Fruit fly (Drosophila melanogaster) whole organism, embryonic: Measurements from ENCODE around the gene Cerk.
A peak's percentile ranks its signal among the peaks of the same experiment; 100 is the strongest.

Experiments
- CG12071 ChIP-seq: fragments of 200-800 bp; sonication (Bioruptor generic); optimal IDR thresholded peaks from 3 replicates; lab custom pipeline; 2018; ENCODE audit warnings: missing biosample characterization, mild to moderate bottlenecking, missing genetic modification characterization
- CG13296 ChIP-seq: fragments of 200-800 bp; sonication (Bioruptor generic); optimal IDR thresholded peaks from 3 replicates; lab custom pipeline; 2018; ENCODE audit warnings: missing biosample characterization, mild to moderate bottlenecking, missing genetic modification characterization
- CG14014 ChIP-seq: fragments of 200-800 bp; sonication (Bioruptor generic); IDR thresholded peaks from 2 replicates; pipeline ENCODE4 v1.3.6; 2022; ENCODE audit warnings: missing biosample characterization, missing genetic modification characterization
- CG14860 ChIP-seq: fragments of 200-800 bp; sonication (Bioruptor generic); IDR thresholded peaks from 3 replicates; pipeline ENCODE4 v1.3.6; 2022; ENCODE audit warnings: missing biosample characterization, missing genetic modification characterization; ENCODE audit not compliant: partially characterized antibody
- CG15073 ChIP-seq: fragments of 200-800 bp; sonication (Bioruptor generic); optimal IDR thresholded peaks from 2 replicates; lab custom pipeline; 2016; ENCODE audit warnings: missing biosample characterization, missing genetic modification characterization
- CG15514 ChIP-seq: fragments of 200-800 bp; sonication (Bioruptor generic); optimal IDR thresholded peaks from 3 replicates; lab custom pipeline; 2017; ENCODE audit warnings: missing biosample characterization, missing genetic modification characterization, mild to moderate bottlenecking, moderate library complexity, missing genetic modification reagents
- CG1603 ChIP-seq: fragments of 200-800 bp; sonication (Bioruptor generic); optimal IDR thresholded peaks from 2 replicates; lab custom pipeline; 2019; ENCODE audit warnings: missing biosample characterization, mild to moderate bottlenecking, missing genetic modification characterization, moderate library complexity
- CG18619 ChIP-seq: fragments of 200-800 bp; sonication (Bioruptor generic); optimal IDR thresholded peaks from 3 replicates; lab custom pipeline; 2017; ENCODE audit warnings: missing biosample characterization, mild to moderate bottlenecking, missing genetic modification characterization
- CG2120 ChIP-seq: fragments of 200-800 bp; sonication (Bioruptor generic); optimal IDR thresholded peaks from 3 replicates; lab custom pipeline; 2016; ENCODE audit warnings: missing biosample characterization, missing genetic modification characterization
- CG2678 ChIP-seq: fragments of 200-800 bp; sonication (Bioruptor generic); optimal IDR thresholded peaks from 3 replicates; lab custom pipeline; 2019; ENCODE audit warnings: missing biosample characterization, mild to moderate bottlenecking, missing genetic modification characterization, moderate library complexity
- CG32767 ChIP-seq: fragments of 200-800 bp; sonication (Bioruptor generic); IDR thresholded peaks from 2 replicates; pipeline ENCODE4 v1.3.6; 2022; ENCODE audit warnings: missing biosample characterization, missing genetic modification characterization
- CG4617 ChIP-seq: fragments of 200-800 bp; sonication (Bioruptor generic); optimal IDR thresholded peaks from 3 replicates; lab custom pipeline; 2016; ENCODE audit warnings: missing biosample characterization, missing genetic modification characterization, borderline replicate concordance
- CG6683 ChIP-seq: fragments of 200-800 bp; sonication (Bioruptor generic); optimal IDR thresholded peaks from 2 replicates; lab custom pipeline; 2017; ENCODE audit warnings: missing biosample characterization, mild to moderate bottlenecking, missing genetic modification characterization, missing genetic modification reagents
- CG6791 ChIP-seq: fragments of 200-800 bp; sonication (Bioruptor generic); IDR thresholded peaks from 3 replicates; pipeline ENCODE4 v1.3.6; 2022; ENCODE audit warnings: missing biosample characterization, missing genetic modification characterization; ENCODE audit not compliant: partially characterized antibody
- CG7556 ChIP-seq: fragments of 200-800 bp; sonication (Bioruptor generic); optimal IDR thresholded peaks from 2 replicates; lab custom pipeline; 2017; ENCODE audit warnings: missing biosample characterization, mild to moderate bottlenecking, missing genetic modification characterization
- CG7745 ChIP-seq: fragments of 200-800 bp; sonication (Bioruptor generic); optimal IDR thresholded peaks from 2 replicates; lab custom pipeline; 2018; ENCODE audit warnings: missing biosample characterization, mild to moderate bottlenecking, missing genetic modification characterization, moderate library complexity
- CG8944 ChIP-seq: fragments of 200-800 bp; sonication (Bioruptor generic); optimal IDR thresholded peaks from 3 replicates; lab custom pipeline; 2016; ENCODE audit warnings: missing biosample characterization, missing genetic modification characterization
- CG9215 ChIP-seq: fragments of 200-800 bp; sonication (Bioruptor generic); IDR thresholded peaks from 2 replicates; pipeline ENCODE4 v1.3.6; 2022; ENCODE audit warnings: missing biosample characterization, missing genetic modification characterization
- CoRest ChIP-seq: fragments of 200-800 bp; sonication (Bioruptor generic); optimal IDR thresholded peaks from 3 replicates; lab custom pipeline; 2018; ENCODE audit warnings: missing biosample characterization, mild to moderate bottlenecking, missing genetic modification characterization, moderate library complexity
- Dbx ChIP-seq: fragments of 200-800 bp; sonication (Bioruptor generic); IDR thresholded peaks from 3 replicates; pipeline ENCODE4 v1.3.6; 2022; ENCODE audit warnings: missing biosample characterization, missing genetic modification characterization
- Dip2 ChIP-seq: fragments of 200-800 bp; sonication (Bioruptor generic); IDR thresholded peaks from 2 replicates; pipeline ENCODE4 v1.3.6; 2022; ENCODE audit warnings: missing biosample characterization, missing genetic modification characterization
- Dp ChIP-seq: fragments of 200-800 bp; sonication (Bioruptor generic); optimal IDR thresholded peaks from 2 replicates; lab custom pipeline; 2018; ENCODE audit warnings: missing biosample characterization, mild to moderate bottlenecking, missing genetic modification characterization, moderate library complexity
- ERR ChIP-seq: fragments of 200-800 bp; sonication (Bioruptor generic); optimal IDR thresholded peaks from 2 replicates; lab custom pipeline; 2016; ENCODE audit warnings: missing biosample characterization, missing genetic modification characterization
- HLH54F ChIP-seq: fragments of 200-800 bp; sonication (Bioruptor generic); optimal IDR thresholded peaks from 3 replicates; lab custom pipeline; 2016; ENCODE audit warnings: missing biosample characterization, missing genetic modification characterization
- Lim3 ChIP-seq: fragments of 200-800 bp; sonication (Bioruptor generic); IDR thresholded peaks from 2 replicates; pipeline ENCODE4 v1.3.6; 2022; ENCODE audit warnings: missing biosample characterization, missing genetic modification characterization
- MBD-R2 ChIP-seq: fragments of 200-800 bp; sonication (Bioruptor generic); IDR thresholded peaks from 2 replicates; pipeline ENCODE4 v1.3.6; 2022; ENCODE audit warnings: missing biosample characterization, missing genetic modification characterization
- MESR4 ChIP-seq: fragments of 200-800 bp; sonication (Bioruptor generic); optimal IDR thresholded peaks from 2 replicates; lab custom pipeline; 2018; ENCODE audit warnings: missing biosample characterization, mild to moderate bottlenecking, missing genetic modification characterization, moderate library complexity
- MTF-1 ChIP-seq: fragments of 200-800 bp; sonication (Bioruptor generic); optimal IDR thresholded peaks from 2 replicates; lab custom pipeline; 2018; ENCODE audit warnings: missing biosample characterization, mild to moderate bottlenecking, missing genetic modification characterization, borderline replicate concordance
- Med ChIP-seq: fragments of 200-800 bp; sonication (Bioruptor generic); peaks from one replicate; lab custom pipeline; 2016; ENCODE audit warnings: missing biosample characterization, missing genetic modification characterization, mild to moderate bottlenecking, inconsistent platforms, moderate library complexity
- Rx ChIP-seq: fragments of 200-800 bp; sonication (Bioruptor generic); IDR thresholded peaks from 2 replicates; pipeline ENCODE4 v1.3.6; 2022; ENCODE audit warnings: missing biosample characterization, missing genetic modification characterization
- Sin3A ChIP-seq: fragments of >200 bp; optimal IDR thresholded peaks from 2 replicates; lab custom pipeline; 2018
- Vsx1 ChIP-seq: fragments of 200-800 bp; sonication (Bioruptor generic); optimal IDR thresholded peaks from 2 replicates; lab custom pipeline; 2017; ENCODE audit warnings: missing biosample characterization, mild to moderate bottlenecking, missing genetic modification characterization, missing genetic modification reagents
- ap ChIP-seq: fragments of 200-800 bp; sonication (Bioruptor generic); IDR thresholded peaks from 2 replicates; pipeline ENCODE4 v1.3.6; 2022; ENCODE audit warnings: missing biosample characterization, missing genetic modification characterization
- caup ChIP-seq: fragments of 200-800 bp; sonication (Bioruptor generic); optimal IDR thresholded peaks from 3 replicates; lab custom pipeline; 2017; ENCODE audit warnings: missing biosample characterization, mild to moderate bottlenecking, missing genetic modification characterization, moderate library complexity; ENCODE audit not compliant: severe bottlenecking
- chif ChIP-seq, 2 experiments: fragments of 200-800 bp; sonication (Bioruptor generic); optimal IDR thresholded peaks; 3 replicates each; lab custom pipeline; 2016; ENCODE audit warnings: missing biosample characterization in 2 of 2, missing genetic modification characterization in 2 of 2
- ewg ChIP-seq: fragments of 200-800 bp; sonication (Bioruptor generic); optimal IDR thresholded peaks from 3 replicates; lab custom pipeline; 2017; ENCODE audit warnings: mild to moderate bottlenecking, missing biosample characterization, missing genetic modification reagents, missing genetic modification characterization
- gce ChIP-seq: fragments of 200-800 bp; sonication (Bioruptor generic); IDR thresholded peaks from 3 replicates; pipeline ENCODE4 v1.3.6; 2022; ENCODE audit warnings: missing biosample characterization, missing genetic modification characterization
- h ChIP-seq: fragments of >200 bp; optimal IDR thresholded peaks from 2 replicates; lab custom pipeline; 2017
- knrl ChIP-seq: fragments of 200-800 bp; sonication (Bioruptor generic); IDR thresholded peaks from 3 replicates; pipeline ENCODE4 v1.3.6; 2022; ENCODE audit warnings: missing biosample characterization, missing genetic modification characterization; ENCODE audit not compliant: partially characterized antibody
- lbe ChIP-seq: fragments of 200-800 bp; sonication (Bioruptor generic); optimal IDR thresholded peaks from 2 replicates; lab custom pipeline; 2016; ENCODE audit warnings: missing biosample characterization, mild to moderate bottlenecking, missing genetic modification characterization
- maf-S ChIP-seq: fragments of 200-800 bp; sonication (Bioruptor generic); optimal IDR thresholded peaks from 2 replicates; lab custom pipeline; 2016; ENCODE audit warnings: missing biosample characterization, missing genetic modification characterization
- nmo ChIP-seq: fragments of 200-800 bp; sonication (Bioruptor generic); optimal IDR thresholded peaks from 2 replicates; lab custom pipeline; 2018; ENCODE audit warnings: missing biosample characterization, mild to moderate bottlenecking, missing genetic modification characterization, moderate library complexity
- nom ChIP-seq: fragments of 200-800 bp; sonication (Bioruptor generic); optimal IDR thresholded peaks from 2 replicates; lab custom pipeline; 2017; ENCODE audit warnings: missing biosample characterization, missing genetic modification characterization, mild to moderate bottlenecking, moderate library complexity, missing genetic modification reagents
- onecut ChIP-seq: fragments of 200-800 bp; sonication (Bioruptor generic); IDR thresholded peaks from 2 replicates; pipeline ENCODE4 v1.3.6; 2022; ENCODE audit warnings: missing biosample characterization, missing genetic modification characterization
- pzg ChIP-seq: fragments of 200-800 bp; sonication (Bioruptor generic); optimal IDR thresholded peaks from 3 replicates; lab custom pipeline; 2018; ENCODE audit warnings: missing biosample characterization, mild to moderate bottlenecking, missing genetic modification characterization, moderate library complexity
- scrt ChIP-seq: fragments of 200-800 bp; sonication (Bioruptor generic); optimal IDR thresholded peaks from 2 replicates; lab custom pipeline; 2018; ENCODE audit warnings: missing biosample characterization, mild to moderate bottlenecking, missing genetic modification characterization, moderate library complexity
- trem ChIP-seq: fragments of 200-800 bp; optimal IDR thresholded peaks from 3 replicates; lab custom pipeline; 2019; ENCODE audit warnings: missing biosample characterization, mild to moderate bottlenecking, missing genetic modification characterization, moderate library complexity
- zen2 ChIP-seq: fragments of 200-800 bp; sonication (Bioruptor generic); IDR thresholded peaks from 3 replicates; pipeline ENCODE4 v1.3.6; 2022; ENCODE audit warnings: missing biosample characterization, missing genetic modification characterization; ENCODE audit not compliant: partially characterized antibody

Gene Cerk

DNA sequence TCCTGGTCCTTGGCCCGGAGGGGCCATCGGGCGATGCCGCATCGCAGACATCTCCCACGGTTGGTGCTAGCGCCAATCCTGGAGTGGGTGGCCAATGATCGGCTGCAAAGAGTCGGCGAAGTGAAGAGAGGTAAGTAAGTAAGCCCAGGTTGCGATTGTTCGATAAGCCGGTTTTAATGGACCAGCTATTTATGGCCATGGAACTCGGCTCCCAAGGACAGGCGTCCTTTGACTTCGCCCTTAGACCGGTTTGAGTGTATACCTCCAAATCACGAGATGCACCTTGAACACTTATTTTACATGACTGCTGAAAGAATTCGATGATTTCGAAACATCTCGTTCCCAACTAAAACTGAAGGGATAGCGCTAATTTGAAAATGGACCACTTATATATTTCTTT, 17.7 kb upstream of the Cerk start:
- TF ChIP-seq Rx (GFP tag; lab: Robert Waterston, UW) (0 out of 2 replicates have a peak, but pooled peaks have one; percentile 10), zen2 (GFP tag; lab: Robert Waterston, UW) (0 out of 3 replicates have a peak, but pooled peaks have one; percentile 15), nom (peak; percentile 8), CG14014 (GFP tag; lab: Robert Waterston, UW) (no peak), CG4617 (GFP tag; lab: Kevin White, UChicago) (no peak)

DNA sequence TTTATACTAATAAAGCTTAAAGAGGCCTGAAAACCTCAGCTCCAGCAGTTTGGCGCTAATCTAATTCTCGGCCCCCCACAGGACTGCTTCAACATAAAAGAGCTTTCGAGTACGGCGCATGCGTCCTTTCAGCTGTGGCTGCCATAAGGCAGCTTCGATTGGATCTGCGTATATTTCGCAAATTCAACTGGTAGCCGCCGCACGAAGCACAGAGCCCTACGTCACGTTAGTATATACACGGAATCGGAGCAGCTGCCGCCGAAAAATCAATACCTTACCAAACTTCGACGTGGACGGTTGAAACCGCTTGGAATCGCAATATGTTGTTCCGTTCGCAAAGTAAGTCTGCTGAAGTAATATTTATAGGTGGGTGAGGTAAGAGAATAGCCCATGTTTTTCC, 8.5 kb upstream of the Cerk start, which contains the start of gene 7B2:
Gene 7B2 (plus strand): TSS at position 169 of the 400 bp plus-strand sequence.
- peak; percentile 89 for TF ChIP-seq ewg (GFP tag; lab: Kevin White, UChicago)
- TF ChIP-seq Med (GFP tag; lab: Kevin White, UChicago) = peak; percentile 23
- TF ChIP-seq CG7556 = no peak
- no peak for TF ChIP-seq CG6791 (GFP tag; lab: Robert Waterston, UW)
- no peak for TF ChIP-seq Sin3A (lab: Kevin White, UChicago)
- no peak for TF ChIP-seq Dbx (GFP tag; lab: Robert Waterston, UW)
- TF ChIP-seq CG2120 (GFP tag; lab: Kevin White, UChicago) = no peak
- no peak for TF ChIP-seq CG18619 (GFP tag; lab: Kevin White, UChicago)
- no peak for TF ChIP-seq HLH54F (GFP tag; lab: Kevin White, UChicago)
- TF ChIP-seq scrt (GFP tag; lab: Kevin White, UChicago) = peak; percentile 98
- TF ChIP-seq CG8944 (GFP tag; lab: Kevin White, UChicago) = no peak
- peak; percentile 13; the same call in 1 of the 2 replicates for TF ChIP-seq MBD-R2 (GFP tag; lab: Robert Waterston, UW)
- peak; percentile 16 for TF ChIP-seq MESR4 (GFP tag; lab: Kevin White, UChicago)
- peak; percentile 8 for TF ChIP-seq CG15514 (GFP tag; lab: Kevin White, UChicago)
- TF ChIP-seq pzg = peak; percentile 17
- TF ChIP-seq trem = no peak
- peak; percentile 16; the same call in 1 of the 2 replicates for TF ChIP-seq CG32767 (GFP tag; lab: Robert Waterston, UW)
- peak; percentile 97 for TF ChIP-seq onecut (GFP tag; lab: Robert Waterston, UW)
- peak; percentile 2 for TF ChIP-seq Dp (GFP tag; lab: Kevin White, UChicago)
- TF ChIP-seq, all 482 proteins: peak for 10

DNA sequence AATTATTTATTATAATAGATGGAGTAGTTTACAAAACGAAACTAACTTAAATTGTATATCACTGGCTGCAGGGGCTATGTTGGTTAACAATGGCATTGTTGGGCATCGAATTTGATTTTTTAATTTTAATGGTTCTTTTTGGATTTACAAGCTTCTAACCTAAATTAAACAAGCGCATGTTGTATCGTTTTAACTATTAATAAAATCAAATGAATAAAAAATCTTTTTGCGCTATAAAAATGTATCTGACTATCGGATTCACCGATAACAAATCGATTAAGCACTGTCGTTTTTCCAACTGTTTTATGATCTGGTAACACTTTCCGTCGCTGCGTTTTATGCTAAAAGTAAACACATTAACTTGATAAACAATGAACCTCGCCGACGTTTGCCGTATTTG, 6.6 kb upstream of the Cerk start, which contains the start of the genes hd and CG14667:
Gene hd (minus strand): TSS at position 243 of the 400 bp plus-strand sequence.
Gene CG14667 (plus strand): TSS at position 303 of the 400 bp plus-strand sequence.
- no peak for TF ChIP-seq CG12071
- TF ChIP-seq knrl (GFP tag; lab: Robert Waterston, UW) = no peak; the same call in 2 of the 3 replicates
- TF ChIP-seq CG15073 (GFP tag; lab: Kevin White, UChicago) = no peak
- TF ChIP-seq CG1603 (tag; lab: Kevin White, UChicago) = no peak
- TF ChIP-seq Vsx1 = no peak
- TF ChIP-seq Dip2 (GFP tag; lab: Robert Waterston, UW) = no peak
- TF ChIP-seq nmo (GFP tag; lab: Kevin White, UChicago) = peak; percentile 40
- no peak for TF ChIP-seq gce (GFP tag; lab: Robert Waterston, UW)
- no peak for TF ChIP-seq ERR (GFP tag; lab: Kevin White, UChicago)
- TF ChIP-seq CG14860 (GFP tag; lab: Robert Waterston, UW) = no peak
- no peak for TF ChIP-seq MTF-1 (GFP tag; lab: Kevin White, UChicago)
- TF ChIP-seq CG9215 (GFP tag; lab: Robert Waterston, UW) = no peak
- TF ChIP-seq CG2678 = no peak
- no peak for TF ChIP-seq caup
- no peak for TF ChIP-seq chif (GFP tag; optimal IDR thresholded peaks at IDR 0.05; lab: Kevin White, UChicago)
- no peak for TF ChIP-seq h (lab: Kevin White, UChicago)
- no peak for TF ChIP-seq maf-S
- no peak for TF ChIP-seq CG7745 (tag; lab: Kevin White, UChicago)
- peak; percentile 28 for TF ChIP-seq CoRest (tag; lab: Kevin White, UChicago)
- no peak for TF ChIP-seq lbe (GFP tag; lab: Kevin White, UChicago)
- TF ChIP-seq Lim3 (GFP tag; lab: Robert Waterston, UW) = no peak
- TF ChIP-seq ap (GFP tag; lab: Robert Waterston, UW) = no peak
- TF ChIP-seq CG13296 (GFP tag; lab: Kevin White, UChicago) = no peak
- no peak for TF ChIP-seq CG6683 (GFP tag; lab: Kevin White, UChicago)
